Fruit fly (Drosophila melanogaster) whole organism, embryonic: ENCODE data around the gene Rpp14b.

ENCODE experiments used
- BEAF-32 ChIP-seq: fragments of 200-800 bp; sonication (Bioruptor generic); optimal IDR thresholded peaks from 3 replicates; lab custom pipeline; 2017; ENCODE audit warnings: missing biosample characterization, missing genetic modification characterization, mild to moderate bottlenecking, moderate library complexity, missing genetic modification reagents
- Blimp-1 ChIP-seq: fragments of 200-800 bp; sonication (Bioruptor generic); optimal IDR thresholded peaks from 3 replicates; lab custom pipeline; 2018; ENCODE audit warnings: missing biosample characterization, missing genetic modification characterization, mild to moderate bottlenecking, moderate library complexity, missing genetic modification reagents
- CG13123 ChIP-seq: fragments of 200-800 bp; sonication (Bioruptor generic); optimal IDR thresholded peaks from 2 replicates; lab custom pipeline; 2016; ENCODE audit warnings: missing biosample characterization, missing genetic modification characterization
- CG13894 ChIP-seq: fragments of 200-800 bp; sonication (Bioruptor generic); optimal IDR thresholded peaks from 3 replicates; lab custom pipeline; 2018; ENCODE audit warnings: missing biosample characterization, mild to moderate bottlenecking, missing genetic modification characterization, moderate library complexity
- CG17361 ChIP-seq: fragments of 200-800 bp; sonication (Bioruptor generic); IDR thresholded peaks from 3 replicates; pipeline ENCODE4 v1.3.6; 2022; ENCODE audit warnings: missing biosample characterization, missing genetic modification characterization
- CG2120 ChIP-seq: fragments of 200-800 bp; sonication (Bioruptor generic); optimal IDR thresholded peaks from 3 replicates; lab custom pipeline; 2016; ENCODE audit warnings: missing biosample characterization, missing genetic modification characterization
- CG2199 ChIP-seq: fragments of 200-800 bp; sonication (Bioruptor generic); IDR thresholded peaks from 3 replicates; pipeline ENCODE4 v1.3.6; 2022; ENCODE audit warnings: missing biosample characterization, missing genetic modification characterization
- CG30020 ChIP-seq: fragments of 200-800 bp; optimal IDR thresholded peaks from 2 replicates; lab custom pipeline; 2019; ENCODE audit warnings: missing biosample characterization, mild to moderate bottlenecking, missing genetic modification characterization, moderate library complexity
- CG31441 ChIP-seq: fragments of 200-800 bp; sonication (Bioruptor generic); IDR thresholded peaks from 2 replicates; pipeline ENCODE4 v1.3.6; 2022; ENCODE audit warnings: missing biosample characterization, missing genetic modification characterization
- CG32772 ChIP-seq: fragments of 200-800 bp; sonication (Bioruptor generic); IDR thresholded peaks from 2 replicates; pipeline ENCODE4 v1.3.6; 2022; ENCODE audit warnings: missing biosample characterization, missing genetic modification characterization
- CG3407 ChIP-seq: fragments of 200-800 bp; sonication (Bioruptor generic); optimal IDR thresholded peaks from 2 replicates; lab custom pipeline; 2018; ENCODE audit warnings: missing biosample characterization, mild to moderate bottlenecking, missing genetic modification characterization
- CG3838 ChIP-seq: fragments of 200-800 bp; sonication (Bioruptor generic); optimal IDR thresholded peaks from 3 replicates; lab custom pipeline; 2016; ENCODE audit warnings: missing biosample characterization, missing genetic modification characterization
- CG42726 ChIP-seq: fragments of 200-800 bp; sonication (Bioruptor generic); IDR thresholded peaks from 2 replicates; pipeline ENCODE4 v1.3.6; 2022; ENCODE audit warnings: missing biosample characterization, missing genetic modification characterization; ENCODE audit not compliant: partially characterized antibody
- CG6791 ChIP-seq: fragments of 200-800 bp; sonication (Bioruptor generic); IDR thresholded peaks from 3 replicates; pipeline ENCODE4 v1.3.6; 2022; ENCODE audit warnings: missing biosample characterization, missing genetic modification characterization; ENCODE audit not compliant: partially characterized antibody
- CG7271 ChIP-seq: fragments of 200-800 bp; sonication (Bioruptor generic); optimal IDR thresholded peaks from 2 replicates; lab custom pipeline; 2018; ENCODE audit warnings: missing biosample characterization, mild to moderate bottlenecking, missing genetic modification characterization, moderate library complexity
- CG7963 ChIP-seq: fragments of 200-800 bp; sonication (Bioruptor generic); IDR thresholded peaks from 3 replicates; pipeline ENCODE4 v1.3.6; 2022; ENCODE audit warnings: missing biosample characterization, missing genetic modification characterization; ENCODE audit not compliant: partially characterized antibody
- CG9876 ChIP-seq: fragments of 200-800 bp; sonication (Bioruptor generic); optimal IDR thresholded peaks from 2 replicates; lab custom pipeline; 2016; ENCODE audit warnings: missing biosample characterization, missing genetic modification characterization
- CG9932 ChIP-seq: fragments of 200-800 bp; sonication (Bioruptor generic); IDR thresholded peaks from 2 replicates; pipeline ENCODE4 v1.3.6; 2022; ENCODE audit warnings: missing biosample characterization, missing genetic modification characterization
- Doc2 ChIP-seq: fragments of 200-800 bp; sonication (Bioruptor generic); IDR thresholded peaks from 2 replicates; pipeline ENCODE4 v1.3.6; 2022; ENCODE audit warnings: missing biosample characterization, missing genetic modification characterization
- HLH4C ChIP-seq: fragments of 200-800 bp; sonication (Bioruptor generic); IDR thresholded peaks from 3 replicates; pipeline ENCODE4 v1.3.6; 2022; ENCODE audit warnings: missing biosample characterization, missing genetic modification characterization; ENCODE audit not compliant: partially characterized antibody
- Jarid2 ChIP-seq: fragments of 200-800 bp; sonication (Bioruptor generic); optimal IDR thresholded peaks from 3 replicates; lab custom pipeline; 2017; ENCODE audit warnings: mild to moderate bottlenecking, missing biosample characterization, missing genetic modification reagents, missing genetic modification characterization
- Mad ChIP-seq: fragments of 200-800 bp; sonication (Bioruptor generic); optimal IDR thresholded peaks from 2 replicates; lab custom pipeline; 2016; ENCODE audit warnings: missing biosample characterization, missing genetic modification characterization
- NC2β ChIP-seq: fragments of 200-800 bp; sonication (Bioruptor generic); optimal IDR thresholded peaks from 2 replicates; lab custom pipeline; 2016; ENCODE audit warnings: missing biosample characterization, missing genetic modification characterization
- NFAT ChIP-seq: fragments of 200-800 bp; sonication (Bioruptor generic); IDR thresholded peaks from 2 replicates; pipeline ENCODE4 v1.3.6; 2022; ENCODE audit warnings: missing biosample characterization, missing genetic modification characterization
- Nf-YB ChIP-seq: fragments of 200-800 bp; sonication (Bioruptor generic); optimal IDR thresholded peaks from 3 replicates; lab custom pipeline; 2019; ENCODE audit warnings: missing biosample characterization, mild to moderate bottlenecking, missing genetic modification characterization, moderate library complexity
- NfI ChIP-seq: fragments of 200-800 bp; sonication (Bioruptor generic); optimal IDR thresholded peaks from 3 replicates; lab custom pipeline; 2018; ENCODE audit warnings: missing biosample characterization, mild to moderate bottlenecking, missing genetic modification characterization, moderate library complexity
- PHDP ChIP-seq: fragments of 200-800 bp; sonication (Bioruptor generic); optimal IDR thresholded peaks from 3 replicates; lab custom pipeline; 2018; ENCODE audit warnings: missing biosample characterization, mild to moderate bottlenecking, missing genetic modification characterization, moderate library complexity
- Ptx1 ChIP-seq: fragments of 200-800 bp; sonication (Bioruptor generic); IDR thresholded peaks from 2 replicates; pipeline ENCODE4 v1.3.6; 2022; ENCODE audit warnings: missing biosample characterization, missing genetic modification characterization
- Side ChIP-seq: fragments of 200-800 bp; sonication (Bioruptor generic); optimal IDR thresholded peaks from 2 replicates; lab custom pipeline; 2016; ENCODE audit warnings: missing biosample characterization, missing genetic modification characterization
- Sry-δ ChIP-seq: fragments of 200-800 bp; sonication (Bioruptor generic); optimal IDR thresholded peaks from 2 replicates; lab custom pipeline; 2016; ENCODE audit warnings: missing biosample characterization, missing genetic modification characterization
- ara ChIP-seq: fragments of 200-800 bp; sonication (Bioruptor generic); IDR thresholded peaks from 2 replicates; pipeline ENCODE4 v1.3.6; 2022; ENCODE audit warnings: missing biosample characterization, missing genetic modification characterization
- chm ChIP-seq: fragments of 200-800 bp; sonication (Bioruptor generic); IDR thresholded peaks from 2 replicates; pipeline ENCODE4 v1.3.6; 2022; ENCODE audit warnings: missing biosample characterization, missing genetic modification characterization
- da ChIP-seq: fragments of 200-800 bp; sonication (Bioruptor generic); optimal IDR thresholded peaks from 2 replicates; lab custom pipeline; 2016; ENCODE audit warnings: missing biosample characterization, missing genetic modification characterization
- ewg ChIP-seq: fragments of 200-800 bp; sonication (Bioruptor generic); optimal IDR thresholded peaks from 3 replicates; lab custom pipeline; 2017; ENCODE audit warnings: mild to moderate bottlenecking, missing biosample characterization, missing genetic modification reagents, missing genetic modification characterization
- fd102C ChIP-seq: fragments of 200-800 bp; sonication (Bioruptor generic); optimal IDR thresholded peaks from 2 replicates; lab custom pipeline; 2018; ENCODE audit warnings: missing biosample characterization, mild to moderate bottlenecking, missing genetic modification characterization, moderate library complexity
- ftz-f1 ChIP-seq: fragments of 200-800 bp; sonication (Bioruptor generic); optimal IDR thresholded peaks from 2 replicates; lab custom pipeline; 2016; ENCODE audit warnings: missing biosample characterization, missing genetic modification characterization
- gro ChIP-seq: fragments of 200-800 bp; sonication (Bioruptor generic); optimal IDR thresholded peaks from 2 replicates; lab custom pipeline; 2016; ENCODE audit warnings: missing biosample characterization, missing genetic modification characterization
- gsb ChIP-seq: fragments of 200-800 bp; sonication (Bioruptor generic); IDR thresholded peaks from 2 replicates; pipeline ENCODE4 v1.3.6; 2022; ENCODE audit warnings: missing biosample characterization, missing genetic modification characterization
- gsb-n ChIP-seq: fragments of 200-800 bp; sonication (Bioruptor generic); optimal IDR thresholded peaks from 3 replicates; lab custom pipeline; 2018; ENCODE audit warnings: missing biosample characterization, mild to moderate bottlenecking, missing genetic modification characterization
- hb ChIP-seq: fragments of 200-800 bp; sonication (Bioruptor generic); IDR thresholded peaks from 3 replicates; pipeline ENCODE4 v1.3.6; 2022; ENCODE audit warnings: missing biosample characterization, missing genetic modification characterization; ENCODE audit not compliant: partially characterized antibody
- hth ChIP-seq: fragments of >200 bp; optimal IDR thresholded peaks from 2 replicates; lab custom pipeline; 2017; ENCODE audit warnings: inconsistent platforms
- insv ChIP-seq, 2 experiments: fragments of 200-800 bp; sonication (Bioruptor generic); optimal IDR thresholded peaks; 3 replicates each; lab custom pipeline; 2016 to 2018; ENCODE audit warnings: missing biosample characterization in 2 of 2, missing genetic modification characterization in 2 of 2
- nom ChIP-seq: fragments of 200-800 bp; sonication (Bioruptor generic); optimal IDR thresholded peaks from 2 replicates; lab custom pipeline; 2017; ENCODE audit warnings: missing biosample characterization, missing genetic modification characterization, mild to moderate bottlenecking, moderate library complexity, missing genetic modification reagents
- pb ChIP-seq: fragments of 200-800 bp; sonication (Bioruptor generic); optimal IDR thresholded peaks from 3 replicates; lab custom pipeline; 2016; ENCODE audit warnings: missing biosample characterization, missing genetic modification characterization
- pita ChIP-seq: fragments of 200-800 bp; sonication (Bioruptor generic); optimal IDR thresholded peaks from 2 replicates; lab custom pipeline; 2017; ENCODE audit warnings: missing biosample characterization, mild to moderate bottlenecking, missing genetic modification characterization
- sens ChIP-seq: fragments of 200-800 bp; sonication (Bioruptor generic); peaks from one replicate; lab custom pipeline; 2016; ENCODE audit warnings: missing biosample characterization, missing genetic modification characterization
- toy ChIP-seq: fragments of 200-800 bp; sonication (Bioruptor generic); IDR thresholded peaks from 2 replicates; pipeline ENCODE4 v1.3.6; 2022; ENCODE audit warnings: missing biosample characterization, missing genetic modification characterization
- trem ChIP-seq: fragments of 200-800 bp; optimal IDR thresholded peaks from 3 replicates; lab custom pipeline; 2019; ENCODE audit warnings: missing biosample characterization, mild to moderate bottlenecking, missing genetic modification characterization, moderate library complexity

Gene Rpp14b

DNA sequence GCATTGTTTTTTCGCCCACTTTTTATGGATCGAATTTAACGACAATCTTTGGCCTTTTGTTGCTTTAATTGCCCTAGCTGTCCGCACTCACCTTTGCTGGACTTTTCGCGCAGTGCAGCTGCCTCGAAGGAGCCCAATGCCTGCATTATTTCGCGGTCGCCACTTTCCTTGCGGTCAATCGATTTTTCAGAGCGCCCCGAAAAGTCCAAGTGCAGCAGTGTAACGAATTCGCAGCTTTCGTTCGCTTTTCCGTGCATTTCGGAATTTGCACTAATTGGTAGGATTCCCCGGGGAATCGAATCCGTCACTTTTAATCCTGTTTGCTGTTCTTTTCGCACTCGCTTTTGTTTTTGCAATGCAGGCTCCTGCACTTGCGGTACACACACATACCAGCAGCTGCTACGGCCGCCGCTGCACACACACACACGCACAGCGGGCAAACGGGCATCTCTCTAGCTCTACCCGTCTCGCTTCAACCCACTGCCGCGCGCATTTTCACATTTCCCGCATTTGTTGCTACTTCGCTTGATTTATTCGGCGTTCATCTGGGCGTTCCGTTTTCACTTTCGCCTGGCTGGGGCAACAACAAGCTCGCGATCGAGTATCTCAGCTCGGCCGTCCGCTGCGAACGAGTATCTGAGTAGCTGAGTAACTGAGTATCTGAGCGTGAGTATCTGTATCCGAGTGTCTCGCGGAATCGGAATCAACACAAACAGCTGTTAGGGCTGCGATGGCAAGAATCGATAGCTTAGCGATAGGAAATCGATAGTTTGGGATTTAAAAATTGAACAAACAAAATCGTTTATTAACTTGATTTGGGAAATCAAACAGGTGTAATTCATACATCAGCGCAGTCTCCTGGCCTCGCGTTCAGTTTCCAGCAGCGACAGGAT, 34.0 kb upstream of the Rpp14b start, which contains the start of gene Mgat2 (continued):
- TF ChIP-seq pb (peak; percentile 25), NFAT (GFP tag; lab: Robert Waterston, UW) (no peak), trem (tag; lab: Kevin White, UChicago) (no peak), hb (GFP tag; lab: Robert Waterston, UW) (peak; percentile 75), CG13123 (GFP tag; lab: Kevin White, UChicago) (no peak), nom (peak; percentile 65), sens (peak; percentile 65), Doc2 (no peak), CG7963 (GFP tag; lab: Robert Waterston, UW) (peak; percentile 82), hth (lab: Kevin White, UChicago) (no peak), CG32772 (GFP tag; lab: Robert Waterston, UW) (no peak), ftz-f1 (GFP tag; lab: Kevin White, UChicago) (no peak), CG7271 (tag; lab: Kevin White, UChicago) (peak; percentile 13), Blimp-1 (GFP tag; lab: Kevin White, UChicago) (peak; percentile 100), CG6791 (peak; percentile 86), CG13894 (peak; percentile 48), Ptx1 (GFP tag; lab: Robert Waterston, UW) (no peak), fd102C (GFP tag; lab: Kevin White, UChicago) (no peak), PHDP (no peak), Mad (GFP tag; lab: Kevin White, UChicago) (no peak), pita (GFP tag; lab: Kevin White, UChicago) (no peak), CG2199 (GFP tag; lab: Robert Waterston, UW) (peak; percentile 74; the same call in 1 of the 3 replicates), CG17361 (GFP tag; lab: Robert Waterston, UW) (peak; percentile 5; the same call in 1 of the 3 replicates), gsb-n (tag; lab: Kevin White, UChicago) (peak; percentile 33), CG30020 (tag; lab: Kevin White, UChicago) (no peak), CG31441 (GFP tag; lab: Robert Waterston, UW) (peak; percentile 48; the same call in 1 of the 2 replicates), Sry-δ (GFP tag; lab: Kevin White, UChicago) (no peak), NC2β (GFP tag; lab: Kevin White, UChicago) (peak; percentile 41), HLH4C (peak; percentile 80), da (peak; percentile 23), insv (GFP tag; optimal IDR thresholded peaks at IDR 0.05; lab: Kevin White, UChicago) (no peak), gsb (GFP tag; lab: Robert Waterston, UW) (no peak), CG3838 (GFP tag; lab: Kevin White, UChicago) (no peak), Nf-YB (GFP tag; lab: Kevin White, UChicago) (peak; percentile 57), CG42726 (GFP tag; lab: Robert Waterston, UW) (peak; percentile 22; the same call in 1 of the 2 replicates), NfI (GFP tag; lab: Kevin White, UChicago) (peak; percentile 16), gro (GFP tag; lab: Kevin White, UChicago) (peak; percentile 45), Jarid2 (peak; percentile 87), CG9876 (GFP tag; lab: Kevin White, UChicago) (no peak), ewg (no peak), BEAF-32 (GFP tag; lab: Kevin White, UChicago) (peak; percentile 90), ara (GFP tag; lab: Robert Waterston, UW) (0 out of 2 replicates have a peak, but pooled peaks have one; percentile 29), toy (no peak), CG3407 (GFP tag; lab: Kevin White, UChicago) (no peak), CG2120 (GFP tag; lab: Kevin White, UChicago) (no peak), CG9932 (GFP tag; lab: Robert Waterston, UW) (peak; percentile 23; the same call in 1 of the 2 replicates), Side (GFP tag; lab: Kevin White, UChicago) (peak; percentile 63), chm (GFP tag; lab: Robert Waterston, UW) (peak; percentile 83)
